Worm (Caenorhabditis elegans) whole organism, late embryonic: Measurements from ENCODE around the gene F17A2.16.

Experiments used
- Y22D7AL.16 ChIP-seq: sonication (generic microtip); optimal IDR thresholded peaks from 2 replicates; lab custom pipeline; 2016; ENCODE audit warnings: missing genetic modification characterization, missing compliant biosample characterization
- ama-1 ChIP-seq: fragments of 150-350 bp; optimal IDR thresholded peaks from 2 replicates; lab custom pipeline; 2014
- ceh-14 ChIP-seq: sonication (generic microtip); optimal IDR thresholded peaks from 2 replicates; lab custom pipeline; 2016; ENCODE audit warnings: missing genotype, missing genetic modification characterization, missing compliant biosample characterization
- ceh-9 ChIP-seq: sonication (generic microtip); optimal IDR thresholded peaks from 2 replicates; lab custom pipeline; 2016; ENCODE audit warnings: mild to moderate bottlenecking, missing genetic modification characterization, inconsistent platforms, missing compliant biosample characterization
- elt-2 ChIP-seq: sonication (generic microtip); optimal IDR thresholded peaks from 2 replicates; lab custom pipeline; 2016; ENCODE audit warnings: missing genetic modification reagents, missing genetic modification characterization, missing compliant biosample characterization
- eyg-1 ChIP-seq: sonication (generic microtip); optimal IDR thresholded peaks from 2 replicates; lab custom pipeline; 2016; ENCODE audit warnings: missing genotype, missing genetic modification characterization, missing compliant biosample characterization
- lin-11 ChIP-seq: fragments of 200-800 bp; sonication (Bioruptor generic); optimal IDR thresholded peaks from 2 replicates; lab custom pipeline; 2018; ENCODE audit warnings: mild to moderate bottlenecking, missing genetic modification characterization, missing compliant biosample characterization
- nhr-11 ChIP-seq: fragments of 150-350 bp; optimal IDR thresholded peaks from 2 replicates; lab custom pipeline; 2014; ENCODE audit warnings: missing biosample characterization, missing genetic modification characterization
- pha-4 ChIP-seq: fragments of 150-350 bp; optimal IDR thresholded peaks from 2 replicates; lab custom pipeline; 2018; ENCODE audit warnings: missing biosample characterization, missing genetic modification reagents, missing genetic modification characterization
- sdc-2 ChIP-seq: sonication (generic microtip); optimal IDR thresholded peaks from 2 replicates; lab custom pipeline; 2016; ENCODE audit warnings: missing genotype, missing genetic modification characterization, missing compliant biosample characterization
- syd-9 ChIP-seq: sonication (generic microtip); optimal IDR thresholded peaks from 2 replicates; lab custom pipeline; 2016; ENCODE audit warnings: mild to moderate bottlenecking, missing genetic modification characterization, moderate library complexity, missing compliant biosample characterization
- tbx-2 ChIP-seq: sonication (generic microtip); optimal IDR thresholded peaks from 2 replicates; lab custom pipeline; 2016; ENCODE audit warnings: missing genetic modification characterization, missing compliant biosample characterization

ce11 chrX:12337846-12338490 lies 29.7 kb downstream of the F17A2.16 start, which contains the start of gene srd-44:
- peak; percentile 27 for TF ChIP-seq elt-2 (tag; lab: Kevin White, UChicago)
- no peak for TF ChIP-seq eyg-1
- no peak for TF ChIP-seq ceh-9 (tag; lab: Kevin White, UChicago)
- no peak for TF ChIP-seq ama-1
- TF ChIP-seq nhr-11: no peak
- no peak for TF ChIP-seq pha-4 (tag; lab: Kevin White, UChicago)
- TF ChIP-seq tbx-2 (tag; lab: Kevin White, UChicago): no peak
- TF ChIP-seq lin-11 (tag; lab: Kevin White, UChicago): no peak
- TF ChIP-seq syd-9 (tag; lab: Kevin White, UChicago): no peak
- TF ChIP-seq ceh-14 (tag; lab: Kevin White, UChicago): no peak
- no peak for TF ChIP-seq Y22D7AL.16 (tag; lab: Kevin White, UChicago)
- TF ChIP-seq sdc-2 (tag; lab: Kevin White, UChicago): peak; percentile 9
